Fruit fly (Drosophila melanogaster) whole organism, pupa: ENCODE results near the gene Hsp26.

Source experiments
- CG10348 ChIP-seq: fragments of 200-800 bp; sonication (Bioruptor generic); IDR thresholded peaks from 2 replicates; pipeline ENCODE4 v1.3.6; 2022; ENCODE audit warnings: missing biosample characterization, missing genetic modification characterization
- CG12605 ChIP-seq: fragments of 200-800 bp; sonication (Bioruptor generic); IDR thresholded peaks from 2 replicates; pipeline ENCODE4 v1.3.6; 2022; ENCODE audit warnings: missing biosample characterization, missing genetic modification characterization
- CG13204 ChIP-seq: fragments of 200-800 bp; sonication (Bioruptor generic); optimal IDR thresholded peaks from 2 replicates; lab custom pipeline; 2018; ENCODE audit warnings: missing biosample characterization, mild to moderate bottlenecking, missing genetic modification characterization, moderate library complexity
- CG14655 ChIP-seq: fragments of 200-800 bp; sonication (Bioruptor generic); optimal IDR thresholded peaks from 3 replicates; lab custom pipeline; 2017; ENCODE audit warnings: mild to moderate bottlenecking, missing biosample characterization, missing genetic modification reagents, missing genetic modification characterization
- CG15710 ChIP-seq: fragments of 200-800 bp; sonication (Bioruptor generic); optimal IDR thresholded peaks from 2 replicates; lab custom pipeline; 2018; ENCODE audit warnings: missing biosample characterization, mild to moderate bottlenecking, missing genetic modification characterization, moderate library complexity
- CG17806 ChIP-seq: fragments of 200-800 bp; sonication (Bioruptor generic); optimal IDR thresholded peaks from 2 replicates; lab custom pipeline; 2018; ENCODE audit warnings: missing biosample characterization, mild to moderate bottlenecking, missing genetic modification characterization, moderate library complexity
- CG32121 ChIP-seq: fragments of 200-800 bp; sonication (Bioruptor generic); IDR thresholded peaks from 2 replicates; pipeline ENCODE4 v1.3.6; 2022; ENCODE audit warnings: missing biosample characterization, missing genetic modification characterization
- CG34367 ChIP-seq: fragments of 200-800 bp; sonication (Bioruptor generic); optimal IDR thresholded peaks from 2 replicates; lab custom pipeline; 2018; ENCODE audit warnings: missing biosample characterization, mild to moderate bottlenecking, missing genetic modification characterization
- CG4496 ChIP-seq: fragments of 200-800 bp; sonication (Bioruptor generic); IDR thresholded peaks from 3 replicates; pipeline ENCODE4 v1.3.6; 2022; ENCODE audit warnings: missing biosample characterization, missing genetic modification characterization
- CG8159 ChIP-seq: fragments of 200-800 bp; sonication (Bioruptor generic); optimal IDR thresholded peaks from 3 replicates; lab custom pipeline; 2018; ENCODE audit warnings: missing biosample characterization, mild to moderate bottlenecking, missing genetic modification characterization, moderate library complexity
- CG8301 ChIP-seq: fragments of 200-800 bp; sonication (Bioruptor generic); optimal IDR thresholded peaks from 2 replicates; lab custom pipeline; 2018; ENCODE audit warnings: missing biosample characterization, mild to moderate bottlenecking, missing genetic modification characterization
- CG9948 ChIP-seq: fragments of 200-800 bp; sonication (Bioruptor generic); optimal IDR thresholded peaks from 2 replicates; lab custom pipeline; 2018; ENCODE audit warnings: missing biosample characterization, mild to moderate bottlenecking, missing genetic modification characterization, moderate library complexity
- D1 ChIP-seq: fragments of 200-800 bp; sonication (Bioruptor generic); optimal IDR thresholded peaks from 2 replicates; lab custom pipeline; 2018; ENCODE audit warnings: missing biosample characterization, mild to moderate bottlenecking, missing genetic modification characterization, moderate library complexity
- EcR ChIP-seq: fragments of 200-800 bp; sonication (Bioruptor generic); optimal IDR thresholded peaks from 3 replicates; lab custom pipeline; 2019; ENCODE audit warnings: missing biosample characterization, missing genetic modification characterization, mild to moderate bottlenecking, moderate library complexity, missing genetic modification reagents
- Ets98B ChIP-seq: fragments of 200-800 bp; sonication (Bioruptor generic); IDR thresholded peaks from 2 replicates; pipeline ENCODE4 v1.3.6; 2022; ENCODE audit warnings: missing biosample characterization, missing genetic modification characterization
- Pif1A ChIP-seq: fragments of 200-800 bp; sonication (Bioruptor generic); optimal IDR thresholded peaks from 3 replicates; lab custom pipeline; 2016; ENCODE audit warnings: missing biosample characterization, missing genetic modification characterization
- Pif1B ChIP-seq: fragments of 200-800 bp; sonication (Bioruptor generic); optimal IDR thresholded peaks from 3 replicates; lab custom pipeline; 2016; ENCODE audit warnings: missing biosample characterization, missing genetic modification characterization
- Snoo ChIP-seq: fragments of 200-800 bp; sonication (Bioruptor generic); optimal IDR thresholded peaks from 3 replicates; lab custom pipeline; 2017; ENCODE audit warnings: missing biosample characterization, mild to moderate bottlenecking, missing genetic modification characterization, inconsistent platforms
- fd96Ca ChIP-seq: fragments of 200-800 bp; sonication (Bioruptor generic); IDR thresholded peaks from 3 replicates; pipeline ENCODE4 v1.3.6; 2022; ENCODE audit warnings: missing biosample characterization, missing genetic modification characterization
- gl ChIP-seq: fragments of 200-800 bp; sonication (Bioruptor generic); optimal IDR thresholded peaks from 2 replicates; lab custom pipeline; 2018; ENCODE audit warnings: missing biosample characterization, mild to moderate bottlenecking, missing genetic modification characterization
- rn ChIP-seq: fragments of 200-800 bp; sonication (Bioruptor generic); IDR thresholded peaks from 2 replicates; pipeline ENCODE4 v1.3.6; 2022; ENCODE audit warnings: missing biosample characterization, missing genetic modification characterization

Hsp26 gene

dm6 chr3L:9420054-9420818, 43.0 kb upstream of the Hsp26 start:
- TF ChIP-seq CG10348 (GFP tag; lab: Robert Waterston, UW) (peak; percentile 80), CG34367 (peak; percentile 95), CG13204 (GFP tag; lab: Kevin White, UChicago) (peak; percentile 86), Snoo (tag; lab: Kevin White, UChicago) (peak; percentile 94), CG14655 (GFP tag; lab: Kevin White, UChicago) (peak; percentile 92), CG15710 (tag; lab: Kevin White, UChicago) (peak; percentile 97), Pif1A (GFP tag; lab: Kevin White, UChicago) (peak; percentile 94), gl (tag; lab: Kevin White, UChicago) (peak; percentile 91), Pif1B (GFP tag; lab: Kevin White, UChicago) (peak; percentile 96), CG4496 (GFP tag; lab: Robert Waterston, UW) (peak; percentile 95), CG32121 (GFP tag; lab: Robert Waterston, UW) (peak; percentile 96), CG8301 (tag; lab: Kevin White, UChicago) (peak; percentile 93), D1 (tag; lab: Kevin White, UChicago) (peak; percentile 96), CG9948 (tag; lab: Kevin White, UChicago) (peak; percentile 93), CG12605 (GFP tag; lab: Robert Waterston, UW) (peak; percentile 93), fd96Ca (GFP tag; lab: Robert Waterston, UW) (peak; percentile 92), rn (GFP tag; lab: Robert Waterston, UW) (peak; percentile 74), CG8159 (peak; percentile 97), CG17806 (tag; lab: Kevin White, UChicago) (peak; percentile 95), EcR (GFP tag; lab: Kevin White, UChicago) (peak; percentile 91), Ets98B (peak; percentile 96)

dm6 chr3L:9419328-9419727, 42.1 kb upstream of the Hsp26 start:
- TF ChIP-seq CG10348 (GFP tag; lab: Robert Waterston, UW) (no peak), CG4496 (GFP tag; lab: Robert Waterston, UW) (peak; percentile 85), Pif1B (GFP tag; lab: Kevin White, UChicago) (peak; percentile 5), CG9948 (tag; lab: Kevin White, UChicago) (peak; percentile 45), CG14655 (GFP tag; lab: Kevin White, UChicago) (peak; percentile 36), gl (tag; lab: Kevin White, UChicago) (no peak), fd96Ca (GFP tag; lab: Robert Waterston, UW) (peak; percentile 89), EcR (GFP tag; lab: Kevin White, UChicago) (no peak), CG32121 (GFP tag; lab: Robert Waterston, UW) (peak; percentile 90), CG34367 (peak; percentile 21), CG8159 (peak; percentile 47), rn (GFP tag; lab: Robert Waterston, UW) (peak; percentile 60), Snoo (tag; lab: Kevin White, UChicago) (peak; percentile 21), D1 (tag; lab: Kevin White, UChicago) (no peak), CG12605 (GFP tag; lab: Robert Waterston, UW) (peak; percentile 62), Pif1A (GFP tag; lab: Kevin White, UChicago) (peak; percentile 61), CG17806 (tag; lab: Kevin White, UChicago) (peak; percentile 64), CG13204 (GFP tag; lab: Kevin White, UChicago) (no peak), CG15710 (tag; lab: Kevin White, UChicago) (peak; percentile 40), Ets98B (peak; percentile 85), CG8301 (tag; lab: Kevin White, UChicago) (peak; percentile 53)

- TF ChIP-seq D1 (tag; lab: Kevin White, UChicago) = no peak
Measured at dm6 chr3L:9417288-9417687, 40.1 kb upstream of the Hsp26 start, which contains the start of gene CG3982. Gene CG3982, minus strand, starts transcription at chr3L:9417388.

- TF ChIP-seq CG32121 (GFP tag; lab: Robert Waterston, UW) (peak; percentile 70), Pif1A (GFP tag; lab: Kevin White, UChicago) (peak; percentile 59), CG10348 (GFP tag; lab: Robert Waterston, UW) (no peak), CG14655 (GFP tag; lab: Kevin White, UChicago) (no peak), Pif1B (GFP tag; lab: Kevin White, UChicago) (peak; percentile 57), D1 (tag; lab: Kevin White, UChicago) (no peak), fd96Ca (GFP tag; lab: Robert Waterston, UW) (peak; percentile 65; the same call in 2 of the 3 replicates), CG13204 (GFP tag; lab: Kevin White, UChicago) (no peak), CG12605 (GFP tag; lab: Robert Waterston, UW) (peak; percentile 60), CG8301 (tag; lab: Kevin White, UChicago) (peak; percentile 36), Snoo (tag; lab: Kevin White, UChicago) (peak; percentile 51), CG4496 (GFP tag; lab: Robert Waterston, UW) (peak; percentile 75; the same call in 2 of the 3 replicates), CG34367 (peak; percentile 52), CG8159 (peak; percentile 61), Ets98B (peak; percentile 61), EcR (GFP tag; lab: Kevin White, UChicago) (peak; percentile 64), CG15710 (tag; lab: Kevin White, UChicago) (peak; percentile 76), rn (GFP tag; lab: Robert Waterston, UW) (0 out of 2 replicates have a peak, but pooled peaks have one; percentile 7), CG17806 (tag; lab: Kevin White, UChicago) (peak; percentile 61), CG9948 (tag; lab: Kevin White, UChicago) (peak; percentile 64), gl (tag; lab: Kevin White, UChicago) (no peak)
Measured at dm6 chr3L:9410754-9411423, 33.7 kb upstream of the Hsp26 start, which contains the start of the genes CG4022 and Cpsf5. Gene CG4022, minus strand, starts transcription at chr3L:9410832. Gene Cpsf5, plus strand, starts transcription at chr3L:9411038.
